Fruit fly (Drosophila melanogaster) whole organism, pupa: ENCODE results near the gene CG34250.

Source experiments
- CG13204 ChIP-seq: fragments of 200-800 bp; sonication (Bioruptor generic); optimal IDR thresholded peaks from 2 replicates; lab custom pipeline; 2018; ENCODE audit warnings: missing biosample characterization, mild to moderate bottlenecking, missing genetic modification characterization, moderate library complexity
- CG14655 ChIP-seq: fragments of 200-800 bp; sonication (Bioruptor generic); optimal IDR thresholded peaks from 3 replicates; lab custom pipeline; 2017; ENCODE audit warnings: mild to moderate bottlenecking, missing biosample characterization, missing genetic modification reagents, missing genetic modification characterization
- CG17806 ChIP-seq: fragments of 200-800 bp; sonication (Bioruptor generic); optimal IDR thresholded peaks from 2 replicates; lab custom pipeline; 2018; ENCODE audit warnings: missing biosample characterization, mild to moderate bottlenecking, missing genetic modification characterization, moderate library complexity
- CG32121 ChIP-seq: fragments of 200-800 bp; sonication (Bioruptor generic); IDR thresholded peaks from 2 replicates; pipeline ENCODE4 v1.3.6; 2022; ENCODE audit warnings: missing biosample characterization, missing genetic modification characterization
- CG34367 ChIP-seq: fragments of 200-800 bp; sonication (Bioruptor generic); optimal IDR thresholded peaks from 2 replicates; lab custom pipeline; 2018; ENCODE audit warnings: missing biosample characterization, mild to moderate bottlenecking, missing genetic modification characterization
- CG4496 ChIP-seq: fragments of 200-800 bp; sonication (Bioruptor generic); IDR thresholded peaks from 3 replicates; pipeline ENCODE4 v1.3.6; 2022; ENCODE audit warnings: missing biosample characterization, missing genetic modification characterization
- CG8301 ChIP-seq: fragments of 200-800 bp; sonication (Bioruptor generic); optimal IDR thresholded peaks from 2 replicates; lab custom pipeline; 2018; ENCODE audit warnings: missing biosample characterization, mild to moderate bottlenecking, missing genetic modification characterization
- CG9948 ChIP-seq: fragments of 200-800 bp; sonication (Bioruptor generic); optimal IDR thresholded peaks from 2 replicates; lab custom pipeline; 2018; ENCODE audit warnings: missing biosample characterization, mild to moderate bottlenecking, missing genetic modification characterization, moderate library complexity
- EcR ChIP-seq: fragments of 200-800 bp; sonication (Bioruptor generic); optimal IDR thresholded peaks from 3 replicates; lab custom pipeline; 2019; ENCODE audit warnings: missing biosample characterization, missing genetic modification characterization, mild to moderate bottlenecking, moderate library complexity, missing genetic modification reagents
- Pif1A ChIP-seq: fragments of 200-800 bp; sonication (Bioruptor generic); optimal IDR thresholded peaks from 3 replicates; lab custom pipeline; 2016; ENCODE audit warnings: missing biosample characterization, missing genetic modification characterization
- Pif1B ChIP-seq: fragments of 200-800 bp; sonication (Bioruptor generic); optimal IDR thresholded peaks from 3 replicates; lab custom pipeline; 2016; ENCODE audit warnings: missing biosample characterization, missing genetic modification characterization
- Snoo ChIP-seq: fragments of 200-800 bp; sonication (Bioruptor generic); optimal IDR thresholded peaks from 3 replicates; lab custom pipeline; 2017; ENCODE audit warnings: missing biosample characterization, mild to moderate bottlenecking, missing genetic modification characterization, inconsistent platforms
- rn ChIP-seq: fragments of 200-800 bp; sonication (Bioruptor generic); IDR thresholded peaks from 2 replicates; pipeline ENCODE4 v1.3.6; 2022; ENCODE audit warnings: missing biosample characterization, missing genetic modification characterization

- no peak for TF ChIP-seq Snoo
- no peak for TF ChIP-seq EcR (GFP tag; lab: Kevin White, UChicago)
- no peak for TF ChIP-seq CG17806 (tag; lab: Kevin White, UChicago)
- TF ChIP-seq CG14655 (GFP tag; lab: Kevin White, UChicago): no peak
- TF ChIP-seq CG4496 (GFP tag; lab: Robert Waterston, UW): no peak
- TF ChIP-seq CG13204 (GFP tag; lab: Kevin White, UChicago): no peak
- TF ChIP-seq rn (GFP tag; lab: Robert Waterston, UW): no peak
- TF ChIP-seq Pif1A (GFP tag; lab: Kevin White, UChicago): no peak
- TF ChIP-seq CG8301: no peak
- no peak for TF ChIP-seq CG34367 (tag; lab: Kevin White, UChicago)
- TF ChIP-seq Pif1B (GFP tag; lab: Kevin White, UChicago): no peak
- no peak for TF ChIP-seq CG9948 (tag; lab: Kevin White, UChicago)
- TF ChIP-seq CG32121: no peak
These were observed 30.2 kb upstream of the CG34250 start for dm6 chr3L:17445629-17446431.
